Fruit fly (Drosophila melanogaster) whole organism, embryonic: ENCODE data around the gene Cpr66Cb.

ENCODE experiments used
- Asciz ChIP-seq: fragments of 200-800 bp; sonication (Bioruptor generic); optimal IDR thresholded peaks from 2 replicates; lab custom pipeline; 2017; ENCODE audit warnings: missing biosample characterization, mild to moderate bottlenecking, missing genetic modification characterization, missing genetic modification reagents
- Awh ChIP-seq: fragments of 200-800 bp; sonication (Bioruptor generic); IDR thresholded peaks from 2 replicates; pipeline ENCODE4, ENCODE4 v1.3.6; 2022; ENCODE audit warnings: missing biosample characterization, missing genetic modification characterization
- Blimp-1 ChIP-seq: fragments of 200-800 bp; sonication (Bioruptor generic); optimal IDR thresholded peaks from 3 replicates; lab custom pipeline; 2018; ENCODE audit warnings: missing biosample characterization, missing genetic modification characterization, mild to moderate bottlenecking, moderate library complexity, missing genetic modification reagents
- CG10431 ChIP-seq: fragments of 200-800 bp; sonication (Bioruptor generic); optimal IDR thresholded peaks from 3 replicates; lab custom pipeline; 2018; ENCODE audit warnings: missing biosample characterization, mild to moderate bottlenecking, missing genetic modification characterization
- CG10543 ChIP-seq: fragments of 200-800 bp; sonication (Bioruptor generic); optimal IDR thresholded peaks from 3 replicates; lab custom pipeline; 2017; ENCODE audit warnings: missing biosample characterization, mild to moderate bottlenecking, missing genetic modification characterization, moderate library complexity
- CG11247 ChIP-seq: fragments of 200-800 bp; sonication (Bioruptor generic); IDR thresholded peaks from 2 replicates; pipeline ENCODE4 v1.3.6; 2022; ENCODE audit warnings: missing biosample characterization, missing genetic modification characterization
- CG11398 ChIP-seq: fragments of 200-800 bp; sonication (Bioruptor generic); optimal IDR thresholded peaks from 2 replicates; lab custom pipeline; 2016; ENCODE audit warnings: missing biosample characterization, missing genetic modification characterization
- CG12155 ChIP-seq: fragments of 200-800 bp; sonication (Bioruptor generic); optimal IDR thresholded peaks from 3 replicates; lab custom pipeline; 2016; ENCODE audit warnings: missing biosample characterization, missing genetic modification characterization
- CG12236 ChIP-seq: fragments of 200-800 bp; sonication (Bioruptor generic); optimal IDR thresholded peaks from 2 replicates; lab custom pipeline; 2016; ENCODE audit warnings: missing biosample characterization, missing genetic modification characterization
- CG12744 ChIP-seq: fragments of 200-800 bp; sonication (Bioruptor generic); optimal IDR thresholded peaks from 2 replicates; lab custom pipeline; 2016; ENCODE audit warnings: missing biosample characterization, missing genetic modification characterization
- CG13296 ChIP-seq: fragments of 200-800 bp; sonication (Bioruptor generic); optimal IDR thresholded peaks from 3 replicates; lab custom pipeline; 2018; ENCODE audit warnings: missing biosample characterization, mild to moderate bottlenecking, missing genetic modification characterization
- CG14860 ChIP-seq: fragments of 200-800 bp; sonication (Bioruptor generic); IDR thresholded peaks from 3 replicates; pipeline ENCODE4 v1.3.6; 2022; ENCODE audit warnings: missing biosample characterization, missing genetic modification characterization; ENCODE audit not compliant: partially characterized antibody
- CG15601 ChIP-seq: fragments of 200-800 bp; sonication (Bioruptor generic); optimal IDR thresholded peaks from 3 replicates; lab custom pipeline; 2019; ENCODE audit warnings: missing biosample characterization, mild to moderate bottlenecking, missing genetic modification characterization, moderate library complexity
- CG16813 ChIP-seq: fragments of 200-800 bp; sonication (Bioruptor generic); IDR thresholded peaks from 3 replicates; pipeline ENCODE4 v1.3.6; 2022; ENCODE audit warnings: missing biosample characterization, missing genetic modification characterization; ENCODE audit not compliant: partially characterized antibody
- CG16815 ChIP-seq: fragments of 200-800 bp; sonication (Bioruptor generic); optimal IDR thresholded peaks from 3 replicates; lab custom pipeline; 2017; ENCODE audit warnings: missing biosample characterization, mild to moderate bottlenecking, missing genetic modification characterization
- CG18262 ChIP-seq: fragments of 200-800 bp; optimal IDR thresholded peaks from 3 replicates; lab custom pipeline; 2019; ENCODE audit warnings: missing biosample characterization, mild to moderate bottlenecking, missing genetic modification characterization, moderate library complexity
- CG2202 ChIP-seq: fragments of 200-800 bp; sonication (Bioruptor generic); optimal IDR thresholded peaks from 2 replicates; lab custom pipeline; 2018; ENCODE audit warnings: missing biosample characterization, mild to moderate bottlenecking, missing genetic modification characterization
- CG3407 ChIP-seq: fragments of 200-800 bp; sonication (Bioruptor generic); optimal IDR thresholded peaks from 2 replicates; lab custom pipeline; 2018; ENCODE audit warnings: missing biosample characterization, mild to moderate bottlenecking, missing genetic modification characterization
- CG4404 ChIP-seq: fragments of 200-800 bp; sonication (Bioruptor generic); IDR thresholded peaks from 2 replicates; pipeline ENCODE4 v1.3.6; 2022; ENCODE audit warnings: missing biosample characterization, missing genetic modification characterization
- CG6254 ChIP-seq: fragments of 200-800 bp; sonication (Bioruptor generic); optimal IDR thresholded peaks from 3 replicates; lab custom pipeline; 2017; ENCODE audit warnings: mild to moderate bottlenecking, missing biosample characterization, missing genetic modification reagents, missing genetic modification characterization
- CG6765 ChIP-seq: fragments of 200-800 bp; sonication (Bioruptor generic); optimal IDR thresholded peaks from 3 replicates; lab custom pipeline; 2017; ENCODE audit warnings: missing biosample characterization, mild to moderate bottlenecking, missing genetic modification characterization
- CG6813 ChIP-seq: fragments of 200-800 bp; sonication (Bioruptor generic); optimal IDR thresholded peaks from 2 replicates; lab custom pipeline; 2017; ENCODE audit warnings: missing biosample characterization, missing genetic modification characterization, mild to moderate bottlenecking, moderate library complexity, missing genetic modification reagents
- CG8388 ChIP-seq: fragments of 200-800 bp; sonication (Bioruptor generic); optimal IDR thresholded peaks from 2 replicates; lab custom pipeline; 2019; ENCODE audit warnings: missing biosample characterization, mild to moderate bottlenecking, missing genetic modification characterization, moderate library complexity
- CG8924 ChIP-seq: fragments of 200-800 bp; optimal IDR thresholded peaks from 3 replicates; lab custom pipeline; 2019; ENCODE audit warnings: missing biosample characterization, mild to moderate bottlenecking, missing genetic modification characterization, moderate library complexity
- Drgx ChIP-seq: fragments of 200-800 bp; sonication (Bioruptor generic); IDR thresholded peaks from 2 replicates; pipeline ENCODE4 v1.3.6; 2022; ENCODE audit warnings: missing biosample characterization, missing genetic modification characterization
- E2f2 ChIP-seq: fragments of 200-800 bp; sonication (Bioruptor generic); IDR thresholded peaks from 2 replicates; pipeline ENCODE4 v1.3.6; 2022; ENCODE audit warnings: missing biosample characterization, missing genetic modification characterization
- ERR ChIP-seq: fragments of 200-800 bp; sonication (Bioruptor generic); optimal IDR thresholded peaks from 2 replicates; lab custom pipeline; 2016; ENCODE audit warnings: missing biosample characterization, missing genetic modification characterization
- Ets65A ChIP-seq: fragments of 200-800 bp; sonication (Bioruptor generic); peaks from one replicate; lab custom pipeline; 2016; ENCODE audit warnings: missing biosample characterization, missing genetic modification characterization
- HLHmδ ChIP-seq: fragments of 200-800 bp; sonication (Bioruptor generic); optimal IDR thresholded peaks from 2 replicates; lab custom pipeline; 2018; ENCODE audit warnings: missing biosample characterization, mild to moderate bottlenecking, missing genetic modification characterization, moderate library complexity
- Hmx ChIP-seq: fragments of 200-800 bp; sonication (Bioruptor generic); optimal IDR thresholded peaks from 2 replicates; lab custom pipeline; 2016; ENCODE audit warnings: missing biosample characterization, missing genetic modification characterization
- Hsf ChIP-seq: fragments of 200-800 bp; sonication (Bioruptor generic); optimal IDR thresholded peaks from 3 replicates; lab custom pipeline; 2016; ENCODE audit warnings: missing biosample characterization, missing genetic modification characterization
- Lhr ChIP-seq: fragments of 200-800 bp; sonication (Bioruptor generic); optimal IDR thresholded peaks from 3 replicates; lab custom pipeline; 2017; ENCODE audit warnings: mild to moderate bottlenecking, missing biosample characterization, missing genetic modification reagents, missing genetic modification characterization
- Max ChIP-seq: fragments of 200-800 bp; sonication (Bioruptor generic); optimal IDR thresholded peaks from 2 replicates; lab custom pipeline; 2016; ENCODE audit warnings: missing biosample characterization, mild to moderate bottlenecking, missing genetic modification characterization
- Taf1 ChIP-seq: fragments of 200-800 bp; sonication (Bioruptor generic); IDR thresholded peaks from 2 replicates; pipeline ENCODE4 v1.3.6; 2022; ENCODE audit warnings: missing biosample characterization, missing genetic modification characterization
- bsh ChIP-seq, 2 experiments: fragments of 200-800 bp; sonication (Bioruptor generic); optimal IDR thresholded peaks; 2 replicates each; lab custom pipeline; 2017 to 2018; ENCODE audit warnings: mild to moderate bottlenecking in 2 of 2, missing biosample characterization in 2 of 2, missing genetic modification characterization in 2 of 2, moderate library complexity in 1 of 2
- cato ChIP-seq: fragments of 200-800 bp; sonication (Bioruptor generic); optimal IDR thresholded peaks from 2 replicates; lab custom pipeline; 2016; ENCODE audit warnings: missing biosample characterization, missing genetic modification characterization, borderline replicate concordance
- ci ChIP-seq: fragments of 200-800 bp; sonication (Bioruptor generic); IDR thresholded peaks from 3 replicates; pipeline ENCODE4 v1.3.6; 2022; ENCODE audit warnings: missing biosample characterization, missing genetic modification characterization
- fd64A ChIP-seq: fragments of 200-800 bp; sonication (Bioruptor generic); optimal IDR thresholded peaks from 3 replicates; lab custom pipeline; 2018; ENCODE audit warnings: missing biosample characterization, mild to moderate bottlenecking, missing genetic modification characterization
- ftz-f1 ChIP-seq: fragments of 200-800 bp; sonication (Bioruptor generic); optimal IDR thresholded peaks from 2 replicates; lab custom pipeline; 2016; ENCODE audit warnings: missing biosample characterization, missing genetic modification characterization
- hth ChIP-seq: fragments of >200 bp; optimal IDR thresholded peaks from 2 replicates; lab custom pipeline; 2017; ENCODE audit warnings: inconsistent platforms
- lola ChIP-seq, 3 experiments: fragments of >200 bp in 2 of 3; fragments of 200-800 bp in 1 of 3; sonication (Bioruptor generic) in 1 of 3; optimal IDR thresholded peaks; 2 replicates each; lab custom pipeline; 2017 to 2019; ENCODE audit warnings: missing biosample characterization in 3 of 3, missing genetic modification characterization in 3 of 3, mild to moderate bottlenecking in 1 of 3, moderate library complexity in 1 of 3
- odd ChIP-seq: fragments of 200-800 bp; sonication (Bioruptor generic); optimal IDR thresholded peaks from 2 replicates; lab custom pipeline; 2017; ENCODE audit warnings: missing biosample characterization, mild to moderate bottlenecking, missing genetic modification characterization
- pros ChIP-seq: fragments of 200-800 bp; sonication (Bioruptor generic); optimal IDR thresholded peaks from 3 replicates; lab custom pipeline; 2019; ENCODE audit warnings: missing biosample characterization, mild to moderate bottlenecking, missing genetic modification characterization, moderate library complexity
- ranshi ChIP-seq: fragments of 200-800 bp; sonication (Bioruptor generic); IDR thresholded peaks from 2 replicates; pipeline ENCODE4 v1.3.6; 2022; ENCODE audit warnings: missing biosample characterization, missing genetic modification characterization
- sens ChIP-seq: fragments of 200-800 bp; sonication (Bioruptor generic); peaks from one replicate; lab custom pipeline; 2016; ENCODE audit warnings: missing biosample characterization, missing genetic modification characterization
- shn ChIP-seq: fragments of 200-800 bp; sonication (Bioruptor generic); optimal IDR thresholded peaks from 3 replicates; lab custom pipeline; 2016; ENCODE audit warnings: missing biosample characterization, missing genetic modification characterization
- sisA ChIP-seq: fragments of 200-800 bp; sonication (Bioruptor generic); IDR thresholded peaks from 2 replicates; pipeline ENCODE4 v1.3.6; 2022; ENCODE audit warnings: missing biosample characterization, missing genetic modification characterization
- toy ChIP-seq: fragments of 200-800 bp; sonication (Bioruptor generic); IDR thresholded peaks from 2 replicates; pipeline ENCODE4 v1.3.6; 2022; ENCODE audit warnings: missing biosample characterization, missing genetic modification characterization
- wek ChIP-seq: fragments of 200-800 bp; sonication (Bioruptor generic); optimal IDR thresholded peaks from 3 replicates; lab custom pipeline; 2018; ENCODE audit warnings: missing biosample characterization, mild to moderate bottlenecking, missing genetic modification characterization, moderate library complexity
- zfh1 ChIP-seq: fragments of 200-800 bp; sonication (Bioruptor generic); IDR thresholded peaks from 3 replicates; pipeline ENCODE4 v1.3.6; 2022; ENCODE audit warnings: missing biosample characterization, missing genetic modification characterization

Cpr66Cb gene

DNA sequence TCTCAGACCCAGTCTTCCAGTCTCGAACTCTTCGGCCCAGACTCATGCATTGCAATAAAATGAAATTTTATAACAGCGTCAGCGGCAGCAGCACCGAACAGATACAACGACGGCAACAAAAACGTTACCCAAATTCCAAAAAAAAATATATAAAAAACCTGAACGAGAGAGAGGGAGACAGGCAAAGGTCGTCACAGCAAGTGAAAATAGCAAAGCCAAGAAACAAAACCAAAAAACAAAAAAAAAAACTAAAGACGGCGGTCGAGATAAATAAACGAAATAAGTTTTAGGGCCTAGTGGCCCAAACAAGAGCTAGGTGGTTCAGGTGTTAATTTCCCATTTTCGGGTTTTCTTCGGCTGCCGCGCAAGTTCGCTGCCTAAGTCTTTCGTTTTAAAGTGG, 37.6 kb downstream of the Cpr66Cb start (continued):
- TF ChIP-seq hth (lab: Kevin White, UChicago) (no peak), pros (GFP tag; lab: Kevin White, UChicago) (peak; percentile 76), CG10543 (no peak), sisA (no peak), Taf1 (GFP tag; lab: Robert Waterston, UW) (no peak), Hsf (GFP tag; lab: Kevin White, UChicago) (no peak), Ets65A (peak; percentile 62), HLHmδ (GFP tag; lab: Kevin White, UChicago) (no peak), sens (peak; percentile 11), ci (GFP tag; lab: Robert Waterston, UW) (no peak), Drgx (GFP tag; lab: Robert Waterston, UW) (no peak), odd (GFP tag; lab: Kevin White, UChicago) (no peak), CG11247 (0 out of 2 replicates have a peak, but pooled peaks have one; percentile 38), cato (GFP tag; lab: Kevin White, UChicago) (no peak), CG8388 (no peak), CG14860 (GFP tag; lab: Robert Waterston, UW) (no peak)

DNA sequence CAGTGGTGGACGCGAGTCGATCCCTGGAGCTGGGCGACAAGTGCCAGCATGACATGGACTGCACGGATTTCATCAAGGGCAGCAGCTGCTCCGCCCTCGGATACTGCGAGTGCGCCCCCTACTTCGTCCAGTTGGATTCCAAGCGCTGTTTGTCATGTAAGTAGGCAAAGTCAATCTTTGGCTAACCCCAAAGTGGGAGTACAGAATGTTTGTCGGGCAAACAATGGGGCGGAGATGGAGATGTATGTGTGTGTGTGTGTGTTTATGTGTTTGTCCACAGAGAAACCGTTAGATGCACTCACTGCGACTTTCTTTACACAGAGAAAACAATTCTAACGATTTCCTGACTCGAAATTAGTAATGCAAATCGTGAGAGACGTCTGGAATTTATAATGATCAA, 42.7 kb downstream of the Cpr66Cb start:
- TF ChIP-seq CG4404 (GFP tag; lab: Robert Waterston, UW) (no peak), CG18262 (peak; percentile 7), CG12155 (GFP tag; lab: Kevin White, UChicago) (no peak), CG6765 (GFP tag; lab: Kevin White, UChicago) (no peak), CG3407 (GFP tag; lab: Kevin White, UChicago) (peak; percentile 46), lola (GFP tag; optimal IDR thresholded peaks at IDR 0.05; lab: Kevin White, UChicago) (peak in 1 of 3 experiments; percentile 9), toy (no peak), CG11398 (no peak), CG2202 (tag; lab: Kevin White, UChicago) (peak; percentile 49), Blimp-1 (GFP tag; lab: Kevin White, UChicago) (peak; percentile 46), sens (peak; percentile 73), shn (GFP tag; lab: Kevin White, UChicago) (no peak), CG15601 (tag; lab: Kevin White, UChicago) (peak; percentile 34), CG16815 (no peak), ERR (no peak), wek (GFP tag; lab: Kevin White, UChicago) (peak; percentile 36), CG13296 (no peak), CG6254 (GFP tag; lab: Kevin White, UChicago) (peak; percentile 29), Awh (GFP tag; lab: Robert Waterston, UW) (0 out of 2 replicates have a peak, but pooled peaks have one; percentile 11), Hmx (GFP tag; lab: Kevin White, UChicago) (no peak), CG16813 (no peak), CG6813 (GFP tag; lab: Kevin White, UChicago) (no peak), ci (GFP tag; lab: Robert Waterston, UW) (peak; percentile 50; the same call in 2 of the 3 replicates), Lhr (GFP tag; lab: Kevin White, UChicago) (peak; percentile 6), CG12236 (no peak), CG8924 (tag; lab: Kevin White, UChicago) (no peak), CG10431 (GFP tag; lab: Kevin White, UChicago) (peak; percentile 9), Asciz (GFP tag; lab: Kevin White, UChicago) (peak; percentile 7), zfh1 (GFP tag; lab: Robert Waterston, UW) (0 out of 3 replicates have a peak, but pooled peaks have one; percentile 24), Max (no peak), fd64A (GFP tag; lab: Kevin White, UChicago) (peak; percentile 55), ranshi (GFP tag; lab: Robert Waterston, UW) (no peak), ftz-f1 (no peak), CG12744 (GFP tag; lab: Kevin White, UChicago) (no peak), bsh (GFP tag; optimal IDR thresholded peaks at IDR 0.05; lab: Kevin White, UChicago) (peak in 1 of 2 experiments; percentile 62), E2f2 (GFP tag; lab: Robert Waterston, UW) (no peak)
